Worm (Caenorhabditis elegans) whole organism, late embryonic: Measurements from ENCODE around the gene Y54G2A.10.
"Not testable (repeated sequence)": the region's sequence is repeated elsewhere in the genome, so short reads cannot be mapped to it uniquely, and the experiment has no call there.

ENCODE experiments used
- C08G9.2 ChIP-seq: sonication (generic microtip); optimal IDR thresholded peaks from 2 replicates; lab custom pipeline; 2016; ENCODE audit warnings: mild to moderate bottlenecking, missing genetic modification characterization, moderate library complexity, missing compliant biosample characterization
- C38D4.7 ChIP-seq: fragments of 200-800 bp; sonication (Bioruptor generic); optimal IDR thresholded peaks from 2 replicates; lab custom pipeline; 2018; ENCODE audit warnings: mild to moderate bottlenecking, missing genetic modification characterization, moderate library complexity, missing compliant biosample characterization
- F13H6.1 ChIP-seq: sonication (generic microtip); optimal IDR thresholded peaks from 2 replicates; lab custom pipeline; 2016; ENCODE audit warnings: missing genetic modification characterization, missing compliant biosample characterization
- ahr-1 ChIP-seq: sonication (generic microtip); optimal IDR thresholded peaks from 2 replicates; lab custom pipeline; 2016; ENCODE audit warnings: missing genetic modification characterization, missing compliant biosample characterization
- ceh-18 ChIP-seq: sonication (generic microtip); optimal IDR thresholded peaks from 2 replicates; lab custom pipeline; 2016; ENCODE audit warnings: missing genetic modification characterization, missing compliant biosample characterization
- ceh-2 ChIP-seq: sonication (generic microtip); optimal IDR thresholded peaks from 2 replicates; lab custom pipeline; 2016; ENCODE audit warnings: missing genotype, missing genetic modification characterization, missing compliant biosample characterization
- ceh-22 ChIP-seq: sonication (generic microtip); optimal IDR thresholded peaks from 2 replicates; lab custom pipeline; 2017; ENCODE audit warnings: missing biosample characterization, missing genetic modification characterization
- ceh-24 ChIP-seq: sonication (generic microtip); optimal IDR thresholded peaks from 2 replicates; lab custom pipeline; 2016; ENCODE audit warnings: mild to moderate bottlenecking, missing genetic modification characterization, missing compliant biosample characterization
- ceh-31 ChIP-seq: sonication (generic microtip); optimal IDR thresholded peaks from 2 replicates; lab custom pipeline; 2016; ENCODE audit warnings: missing genetic modification characterization, missing compliant biosample characterization
- ceh-34 ChIP-seq: sonication (generic microtip); optimal IDR thresholded peaks from 2 replicates; lab custom pipeline; 2016; ENCODE audit warnings: mild to moderate bottlenecking, missing genetic modification characterization, missing compliant biosample characterization
- ceh-45 ChIP-seq: fragments of 200-800 bp; sonication (Bioruptor generic); IDR thresholded peaks from 2 replicates; pipeline ENCODE4 v1.3.6; 2022; ENCODE audit warnings: missing genetic modification reagents, missing genetic modification characterization, missing compliant biosample characterization
- ceh-6 ChIP-seq: fragments of 200-800 bp; sonication (Bioruptor generic); optimal IDR thresholded peaks from 2 replicates; lab custom pipeline; 2018; ENCODE audit warnings: mild to moderate bottlenecking, missing genetic modification characterization, missing compliant biosample characterization
- ceh-9 ChIP-seq: sonication (generic microtip); optimal IDR thresholded peaks from 2 replicates; lab custom pipeline; 2016; ENCODE audit warnings: mild to moderate bottlenecking, missing genetic modification characterization, inconsistent platforms, missing compliant biosample characterization
- che-1 ChIP-seq: sonication (generic microtip); optimal IDR thresholded peaks from 2 replicates; lab custom pipeline; 2016; ENCODE audit warnings: mild to moderate bottlenecking, missing genetic modification characterization, missing compliant biosample characterization
- elt-2 ChIP-seq: sonication (generic microtip); optimal IDR thresholded peaks from 2 replicates; lab custom pipeline; 2016; ENCODE audit warnings: missing genetic modification reagents, missing genetic modification characterization, missing compliant biosample characterization
- elt-4 ChIP-seq: sonication (generic microtip); optimal IDR thresholded peaks from 2 replicates; lab custom pipeline; 2016; ENCODE audit warnings: missing genetic modification characterization, missing compliant biosample characterization
- ets-4 ChIP-seq: sonication (generic microtip); optimal IDR thresholded peaks from 2 replicates; lab custom pipeline; 2016; ENCODE audit warnings: missing genetic modification characterization, missing compliant biosample characterization
- eyg-1 ChIP-seq: sonication (generic microtip); optimal IDR thresholded peaks from 2 replicates; lab custom pipeline; 2016; ENCODE audit warnings: missing genotype, missing genetic modification characterization, missing compliant biosample characterization
- fax-1 ChIP-seq: sonication (generic microtip); optimal IDR thresholded peaks from 2 replicates; lab custom pipeline; 2016; ENCODE audit warnings: missing genotype, missing genetic modification characterization, missing compliant biosample characterization
- fkh-6 ChIP-seq: sonication (generic microtip); optimal IDR thresholded peaks from 2 replicates; lab custom pipeline; 2016; ENCODE audit warnings: missing genetic modification characterization, missing compliant biosample characterization
- gmeb-2 ChIP-seq: sonication (generic microtip); optimal IDR thresholded peaks from 2 replicates; lab custom pipeline; 2016; ENCODE audit warnings: missing genetic modification characterization, inconsistent platforms, missing compliant biosample characterization
- hlh-30 ChIP-seq: sonication (generic microtip); optimal IDR thresholded peaks from 2 replicates; lab custom pipeline; 2017; ENCODE audit warnings: antibody characterized with exemption, missing genetic modification characterization, missing compliant biosample characterization; ENCODE audit not compliant: insufficient read depth
- madf-2 ChIP-seq: sonication (generic microtip); optimal IDR thresholded peaks from 2 replicates; lab custom pipeline; 2017; ENCODE audit warnings: missing genetic modification characterization, missing compliant biosample characterization
- mec-3 ChIP-seq: sonication (generic microtip); optimal IDR thresholded peaks from 2 replicates; lab custom pipeline; 2016; ENCODE audit warnings: borderline replicate concordance, missing genetic modification characterization, missing compliant biosample characterization
- nhr-11 ChIP-seq: fragments of 150-350 bp; optimal IDR thresholded peaks from 2 replicates; lab custom pipeline; 2014; ENCODE audit warnings: missing biosample characterization, missing genetic modification characterization
- nhr-232 ChIP-seq: sonication (generic microtip); optimal IDR thresholded peaks from 2 replicates; lab custom pipeline; 2016; ENCODE audit warnings: missing genetic modification characterization, missing compliant biosample characterization
- odd-2 ChIP-seq: sonication (generic microtip); optimal IDR thresholded peaks from 2 replicates; lab custom pipeline; 2017; ENCODE audit warnings: antibody characterized with exemption, mild to moderate bottlenecking, missing genetic modification characterization, missing compliant biosample characterization
- pat-9 ChIP-seq: fragments of 200-800 bp; sonication (Bioruptor generic); optimal IDR thresholded peaks from 2 replicates; lab custom pipeline; 2018; ENCODE audit warnings: mild to moderate bottlenecking, missing genetic modification characterization, moderate library complexity, missing compliant biosample characterization
- pha-2 ChIP-seq: sonication (generic microtip); optimal IDR thresholded peaks from 2 replicates; lab custom pipeline; 2017; ENCODE audit warnings: mild to moderate bottlenecking, missing genetic modification characterization, missing compliant biosample characterization
- ref-2 ChIP-seq: sonication (generic microtip); optimal IDR thresholded peaks from 2 replicates; lab custom pipeline; 2016; ENCODE audit warnings: missing genetic modification characterization, missing compliant biosample characterization
- rnt-1 ChIP-seq: sonication (generic microtip); optimal IDR thresholded peaks from 2 replicates; lab custom pipeline; 2016; ENCODE audit warnings: missing genetic modification characterization, missing compliant biosample characterization
- sox-2 ChIP-seq: fragments of 200-800 bp; sonication (Bioruptor generic); IDR thresholded peaks from 2 replicates; pipeline ENCODE4 v1.3.6; 2022; ENCODE audit warnings: missing genetic modification reagents, missing genetic modification characterization, missing compliant biosample characterization
- tbx-2 ChIP-seq: sonication (generic microtip); optimal IDR thresholded peaks from 2 replicates; lab custom pipeline; 2016; ENCODE audit warnings: missing genetic modification characterization, missing compliant biosample characterization
- unc-3 ChIP-seq, 2 experiments: fragments of 200-800 bp in 1 of 2; sonication (Bioruptor generic) in 1 of 2; sonication (generic microtip) in 1 of 2; conservative IDR thresholded peaks in 1 of 2; optimal IDR thresholded peaks in 1 of 2; 2 replicates each; pipeline versions ENCODE4 v1.3.6 to Lab custom; 2016 to 2022; ENCODE audit warnings: missing compliant biosample characterization in 2 of 2, missing genetic modification characterization in 2 of 2, missing genetic modification reagents in 1 of 2
- unc-42 ChIP-seq: sonication (generic microtip); optimal IDR thresholded peaks from 2 replicates; lab custom pipeline; 2016; ENCODE audit warnings: missing genotype, missing genetic modification characterization, missing compliant biosample characterization
- unc-55 ChIP-seq: sonication (generic microtip); optimal IDR thresholded peaks from 2 replicates; lab custom pipeline; 2017; ENCODE audit warnings: missing biosample characterization, missing genetic modification reagents, missing genetic modification characterization
- zip-5 ChIP-seq: sonication (generic microtip); optimal IDR thresholded peaks from 2 replicates; lab custom pipeline; 2016; ENCODE audit warnings: missing genetic modification characterization, missing compliant biosample characterization
- ztf-16 ChIP-seq: sonication (generic microtip); optimal IDR thresholded peaks from 2 replicates; lab custom pipeline; 2017; ENCODE audit warnings: missing genetic modification characterization, missing compliant biosample characterization

The Y54G2A.10 gene

ce11 chrIV:2798339-2798738 lies 1.1 kb upstream of the Y54G2A.10 start, which contains the start of gene Y54G2A.52:
Gene Y54G2A.52 (minus strand): TSS chrIV:2798686.
- TF ChIP-seq mec-3 (tag; lab: Kevin White, UChicago): no peak
- TF ChIP-seq fkh-6: no peak
- TF ChIP-seq ets-4 (tag; lab: Kevin White, UChicago): no peak
- TF ChIP-seq elt-2 (tag; lab: Kevin White, UChicago): peak; percentile 14

ce11 chrIV:2799890-2800289 lies 401 bp downstream of the Y54G2A.10 start:
- no peak for TF ChIP-seq sox-2
- no peak for TF ChIP-seq unc-55
- no peak for TF ChIP-seq ahr-1 (tag; lab: Kevin White, UChicago)
- TF ChIP-seq ceh-34: no peak
- no peak for TF ChIP-seq gmeb-2 (tag; lab: Kevin White, UChicago)
- no peak for TF ChIP-seq ref-2 (tag; lab: Kevin White, UChicago)
- no peak for TF ChIP-seq ceh-2 (tag; lab: Kevin White, UChicago)
- TF ChIP-seq C38D4.7 (GFP tag; lab: Kevin White, UChicago): no peak
- TF ChIP-seq ceh-6 (GFP tag; lab: Kevin White, UChicago): no peak
- TF ChIP-seq odd-2: no peak
- TF ChIP-seq ztf-16 (tag; lab: Kevin White, UChicago): no peak
- no peak for TF ChIP-seq fkh-6
- no peak for TF ChIP-seq ceh-45 (GFP tag; lab: Robert Waterston, UW)
- TF ChIP-seq ceh-9: no peak
- TF ChIP-seq elt-4 (tag; lab: Kevin White, UChicago): no peak
- TF ChIP-seq unc-3 (GFP tag; conservative IDR thresholded peaks at IDR 0.05; lab: Robert Waterston, UW): no peak
- TF ChIP-seq unc-3 (tag; optimal IDR thresholded peaks at IDR 0.05; lab: Kevin White, UChicago): no peak
- TF ChIP-seq ceh-31 (tag; lab: Kevin White, UChicago): no peak
- no peak for TF ChIP-seq F13H6.1 (tag; lab: Kevin White, UChicago)
- TF ChIP-seq eyg-1 (tag; lab: Kevin White, UChicago): no peak
- TF ChIP-seq ets-4 (tag; lab: Kevin White, UChicago): no peak

ce11 chrIV:2801004-2801403 lies 1.5 kb downstream of the Y54G2A.10 start:
- TF ChIP-seq fax-1 (tag; lab: Kevin White, UChicago): no peak
- TF ChIP-seq nhr-232 (tag; lab: Kevin White, UChicago): no peak
- peak; percentile 15 for TF ChIP-seq C08G9.2 (tag; lab: Kevin White, UChicago)
- TF ChIP-seq hlh-30 (tag; lab: Kevin White, UChicago): peak; percentile 54
- TF ChIP-seq pha-2 (tag; lab: Kevin White, UChicago): no peak
- TF ChIP-seq ceh-9: no peak
- TF ChIP-seq, all 69 proteins: peak for 2

ce11 chrIV:2801558-2801957 lies 2.1 kb downstream of the Y54G2A.10 start, which contains the start of gene Y54G2A.44:
Gene Y54G2A.44 (plus strand): TSS chrIV:2801858.
- not testable (repeated sequence) for TF ChIP-seq nhr-11; ceh-24 (tag; lab: Kevin White, UChicago); ceh-18 (tag; lab: Kevin White, UChicago)

- peak; percentile 14 for TF ChIP-seq gmeb-2 (tag; lab: Kevin White, UChicago)
- TF ChIP-seq C08G9.2 (tag; lab: Kevin White, UChicago): peak; percentile 46
- TF ChIP-seq madf-2 (tag; lab: Kevin White, UChicago): no peak
- TF ChIP-seq rnt-1 (tag; lab: Kevin White, UChicago): no peak
- peak; percentile 7 for TF ChIP-seq tbx-2 (tag; lab: Kevin White, UChicago)
- TF ChIP-seq che-1: peak; percentile 4
- no peak for TF ChIP-seq pat-9 (tag; lab: Kevin White, UChicago)
- TF ChIP-seq nhr-232 (tag; lab: Kevin White, UChicago): peak; percentile 29
- peak; percentile 38 for TF ChIP-seq ceh-6 (GFP tag; lab: Kevin White, UChicago)
- TF ChIP-seq ceh-22 (tag; lab: Kevin White, UChicago): no peak
- peak; percentile 32 for TF ChIP-seq C38D4.7 (GFP tag; lab: Kevin White, UChicago)
- no peak for TF ChIP-seq ceh-2 (tag; lab: Kevin White, UChicago)
- TF ChIP-seq unc-42 (tag; lab: Kevin White, UChicago): no peak
- no peak for TF ChIP-seq zip-5 (tag; lab: Kevin White, UChicago)
Measured at ce11 chrIV:2802193-2802592, 2.7 kb downstream of the Y54G2A.10 start.
